Fruit fly (Drosophila melanogaster): ENCODE measurements around the gene Toll-9.

The Toll-9 gene

dm6 chr3L:20395257-20395909 is 28.9 kb upstream of the Toll-9 start (continued):
- no peak for TF ChIP-seq bowl (GFP tag; IDR thresholded peaks at IDR 0.05)
- TF ChIP-seq chm (GFP tag; IDR thresholded peaks at IDR 0.05) = peak; percentile 29; the same call in 1 of the 2 replicates
- peak; percentile 71 for TF ChIP-seq exex (tag; optimal IDR thresholded peaks at IDR 0.05)
- TF ChIP-seq CG6654 (GFP tag; optimal IDR thresholded peaks at IDR 0.05) = no peak
- no peak for TF ChIP-seq NK7.1 (GFP tag; optimal IDR thresholded peaks at IDR 0.05)
- TF ChIP-seq CG32772 (GFP tag; IDR thresholded peaks at IDR 0.05) = no peak
- no peak for TF ChIP-seq oc (tag; optimal IDR thresholded peaks at IDR 0.05)
- no peak for TF ChIP-seq Lhr (GFP tag; optimal IDR thresholded peaks at IDR 0.05)
- TF ChIP-seq chn (GFP tag; optimal IDR thresholded peaks at IDR 0.05) = no peak
- TF ChIP-seq CG12744 (GFP tag; optimal IDR thresholded peaks at IDR 0.05) = no peak
- no peak for TF ChIP-seq slp2 (GFP tag; optimal IDR thresholded peaks at IDR 0.05)
- peak; percentile 42; the same call in 2 of the 3 replicates for TF ChIP-seq CG34224 (GFP tag; IDR thresholded peaks at IDR 0.05; ENCODE audit: partially characterized antibody)
- no peak for TF ChIP-seq cad (GFP tag; optimal IDR thresholded peaks at IDR 0.05)
- TF ChIP-seq Ptx1 (GFP tag; IDR thresholded peaks at IDR 0.05) = peak; percentile 49
- no peak for TF ChIP-seq Optix (GFP tag; IDR thresholded peaks at IDR 0.05)
- TF ChIP-seq lov (optimal IDR thresholded peaks at IDR 0.05) = no peak
- no peak for TF ChIP-seq lov (GFP tag; IDR thresholded peaks at IDR 0.05)
- TF ChIP-seq ERR (GFP tag; optimal IDR thresholded peaks at IDR 0.05) = no peak
- no peak for TF ChIP-seq Nf-YB (GFP tag; optimal IDR thresholded peaks at IDR 0.05)
- peak; percentile 39 for TF ChIP-seq ab (GFP tag; optimal IDR thresholded peaks at IDR 0.05)
- peak; percentile 56 for TF ChIP-seq emc (GFP tag; optimal IDR thresholded peaks at IDR 0.05)
- no peak for TF ChIP-seq CG4707 (GFP tag; optimal IDR thresholded peaks at IDR 0.05)
- no peak for TF ChIP-seq Dll (GFP tag; IDR thresholded peaks at IDR 0.05; ENCODE audit: partially characterized antibody)
- TF ChIP-seq Bteb2 (GFP tag; optimal IDR thresholded peaks at IDR 0.05) = peak; percentile 61
- TF ChIP-seq CG2875 (GFP tag; optimal IDR thresholded peaks at IDR 0.05) = no peak
- no peak for TF ChIP-seq Camta (GFP tag; optimal IDR thresholded peaks at IDR 0.05)
- no peak for TF ChIP-seq nerfin-2 (GFP tag; IDR thresholded peaks at IDR 0.05; ENCODE audit: partially characterized antibody)
- peak; percentile 19 for TF ChIP-seq CG6683 (GFP tag; optimal IDR thresholded peaks at IDR 0.05)
- peak; percentile 44; the same call in 1 of the 2 replicates for TF ChIP-seq CG8765 (GFP tag; IDR thresholded peaks at IDR 0.05)
- no peak for TF ChIP-seq p53 (GFP tag; optimal IDR thresholded peaks at IDR 0.05)
- no peak for TF ChIP-seq CG8359 (GFP tag; optimal IDR thresholded peaks at IDR 0.05; ENCODE audit: borderline replicate concordance)
- peak; percentile 38 for TF ChIP-seq CG15514 (GFP tag; optimal IDR thresholded peaks at IDR 0.05)
- TF ChIP-seq CG17359 (tag; optimal IDR thresholded peaks at IDR 0.05) = no peak
- 0 out of 3 replicates have a peak, but pooled peaks have one; percentile 3 for TF ChIP-seq ken (GFP tag; IDR thresholded peaks at IDR 0.05)
- TF ChIP-seq CG12071 (GFP tag; optimal IDR thresholded peaks at IDR 0.05) = peak; percentile 36
- TF ChIP-seq CG12299 (tag; optimal IDR thresholded peaks at IDR 0.05) = no peak
- no peak for TF ChIP-seq ttk (GFP tag; IDR thresholded peaks at IDR 0.05)
- TF ChIP-seq CG13624 (GFP tag; optimal IDR thresholded peaks at IDR 0.05) = peak; percentile 85
- TF ChIP-seq vnd (GFP tag; IDR thresholded peaks at IDR 0.05; ENCODE audit: partially characterized antibody) = peak; percentile 28; the same call in 1 of the 3 replicates
- peak; percentile 61 for TF ChIP-seq Hand (GFP tag; optimal IDR thresholded peaks at IDR 0.05)
- no peak for TF ChIP-seq insv (GFP tag; optimal IDR thresholded peaks at IDR 0.05)
- TF ChIP-seq CG4360 (GFP tag; IDR thresholded peaks at IDR 0.05) = no peak
- TF ChIP-seq HmgZ (tag; optimal IDR thresholded peaks at IDR 0.05) = peak; percentile 72
- peak; percentile 34 for TF ChIP-seq CG4328 (GFP tag; optimal IDR thresholded peaks at IDR 0.05)
- no peak for TF ChIP-seq nau (GFP tag; optimal IDR thresholded peaks at IDR 0.05)
- TF ChIP-seq CG17912 (GFP tag; optimal IDR thresholded peaks at IDR 0.05) = no peak
- no peak for TF ChIP-seq dimm (GFP tag; IDR thresholded peaks at IDR 0.05)
- TF ChIP-seq CG3838 (GFP tag; optimal IDR thresholded peaks at IDR 0.05) = no peak
- no peak for TF ChIP-seq B-H1 (GFP tag; IDR thresholded peaks at IDR 0.05)
- no peak for TF ChIP-seq Abd-B (GFP tag; optimal IDR thresholded peaks at IDR 0.05)

All from whole organism, embryonic.